Fruit fly (Drosophila melanogaster) whole organism, adult: ENCODE results near the gene CG9021.
A peak's percentile ranks its signal among the peaks of the same experiment; 100 is the strongest.

ENCODE experiments used
- CG12768 ChIP-seq: fragments of 200-800 bp; sonication (Bioruptor generic); optimal IDR thresholded peaks from 2 replicates; lab custom pipeline; 2017; ENCODE audit warnings: missing biosample characterization, missing genetic modification characterization, mild to moderate bottlenecking, moderate library complexity, missing genetic modification reagents
- CG14711 ChIP-seq: fragments of 200-800 bp; sonication (Bioruptor generic); optimal IDR thresholded peaks from 2 replicates; lab custom pipeline; 2018; ENCODE audit warnings: missing biosample characterization, mild to moderate bottlenecking, missing genetic modification characterization, moderate library complexity
- Clk ChIP-seq: fragments of 200-800 bp; sonication (Bioruptor generic); optimal IDR thresholded peaks from 2 replicates; lab custom pipeline; 2017; ENCODE audit warnings: missing biosample characterization, missing genetic modification characterization
- Mnt ChIP-seq: fragments of 200-800 bp; sonication (Bioruptor generic); optimal IDR thresholded peaks from 2 replicates; lab custom pipeline; 2016; ENCODE audit warnings: missing biosample characterization, mild to moderate bottlenecking, missing genetic modification characterization
- bab1 ChIP-seq: fragments of 200-800 bp; sonication (Bioruptor generic); optimal IDR thresholded peaks from 3 replicates; lab custom pipeline; 2019; ENCODE audit warnings: missing biosample characterization, mild to moderate bottlenecking, missing genetic modification characterization, moderate library complexity
- kay ChIP-seq: fragments of 200-800 bp; sonication (Bioruptor generic); peaks from one replicate; lab custom pipeline; 2016; ENCODE audit warnings: missing biosample characterization, missing genetic modification characterization, borderline replicate concordance
- ovo ChIP-seq: fragments of 200-800 bp; sonication (Bioruptor generic); optimal IDR thresholded peaks from 2 replicates; lab custom pipeline; 2016; ENCODE audit warnings: missing biosample characterization, missing genetic modification characterization
- toe ChIP-seq: fragments of 200-800 bp; sonication (Bioruptor generic); optimal IDR thresholded peaks from 2 replicates; lab custom pipeline; 2016; ENCODE audit warnings: missing biosample characterization, missing genetic modification characterization

DNA sequence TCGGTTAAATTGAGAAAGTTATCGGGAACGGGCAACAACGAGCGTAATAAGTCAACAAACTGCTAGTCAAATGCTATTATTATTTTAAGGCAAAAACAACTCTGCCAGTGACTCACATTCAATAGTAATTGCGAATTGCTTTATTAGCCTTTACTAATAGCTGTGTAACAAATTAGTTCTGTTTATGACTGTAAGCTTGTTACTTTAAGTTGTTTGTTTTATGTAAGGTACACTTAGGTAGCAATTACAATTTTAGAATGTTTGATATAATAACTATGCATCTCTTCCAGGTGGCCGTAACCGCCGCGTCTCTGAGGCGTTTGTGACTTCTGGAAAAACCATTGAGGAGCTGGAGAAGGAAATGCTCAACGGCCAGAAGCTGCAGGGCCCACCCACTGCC lies 42.2 kb upstream of the CG9021 start:
- TF ChIP-seq CG12768 = peak; percentile 12
- TF ChIP-seq bab1 (GFP tag; lab: Kevin White, UChicago) = peak; percentile 8
- no peak for TF ChIP-seq toe (GFP tag; lab: Kevin White, UChicago)
- TF ChIP-seq CG14711 (tag; lab: Kevin White, UChicago) = peak; percentile 20
- TF ChIP-seq Mnt (GFP tag; lab: Kevin White, UChicago) = no peak
- TF ChIP-seq Clk = no peak
- peak; percentile 65 for TF ChIP-seq kay (GFP tag; lab: Kevin White, UChicago)
- TF ChIP-seq ovo (GFP tag; lab: Kevin White, UChicago) = peak; percentile 41
